Fruit fly (Drosophila melanogaster) whole organism, embryonic: ENCODE results near the gene Rpt6R.

Experiments used
- Antp ChIP-seq: fragments of 200-800 bp; sonication (Bioruptor generic); optimal IDR thresholded peaks from 3 replicates; lab custom pipeline; 2016; ENCODE audit warnings: missing biosample characterization, missing genetic modification characterization
- CG1024 ChIP-seq: fragments of 200-800 bp; sonication (Bioruptor generic); IDR thresholded peaks from 2 replicates; pipeline ENCODE4 v1.3.6; 2022; ENCODE audit warnings: missing biosample characterization, missing genetic modification characterization
- CG10565 ChIP-seq: fragments of 200-800 bp; sonication (Bioruptor generic); optimal IDR thresholded peaks from 3 replicates; lab custom pipeline; 2016; ENCODE audit warnings: missing biosample characterization, mild to moderate bottlenecking, missing genetic modification characterization
- CG11398 ChIP-seq: fragments of 200-800 bp; sonication (Bioruptor generic); optimal IDR thresholded peaks from 2 replicates; lab custom pipeline; 2016; ENCODE audit warnings: missing biosample characterization, missing genetic modification characterization
- CG14860 ChIP-seq: fragments of 200-800 bp; sonication (Bioruptor generic); IDR thresholded peaks from 3 replicates; pipeline ENCODE4 v1.3.6; 2022; ENCODE audit warnings: missing biosample characterization, missing genetic modification characterization; ENCODE audit not compliant: partially characterized antibody
- CG15479 ChIP-seq: fragments of 200-800 bp; sonication (Bioruptor generic); optimal IDR thresholded peaks from 3 replicates; lab custom pipeline; 2019; ENCODE audit warnings: missing biosample characterization, mild to moderate bottlenecking, missing genetic modification characterization, moderate library complexity
- CG18619 ChIP-seq: fragments of 200-800 bp; sonication (Bioruptor generic); optimal IDR thresholded peaks from 3 replicates; lab custom pipeline; 2017; ENCODE audit warnings: missing biosample characterization, mild to moderate bottlenecking, missing genetic modification characterization
- CG2202 ChIP-seq: fragments of 200-800 bp; sonication (Bioruptor generic); optimal IDR thresholded peaks from 2 replicates; lab custom pipeline; 2018; ENCODE audit warnings: missing biosample characterization, mild to moderate bottlenecking, missing genetic modification characterization
- CG2875 ChIP-seq: fragments of 200-800 bp; sonication (Bioruptor generic); optimal IDR thresholded peaks from 2 replicates; lab custom pipeline; 2017; ENCODE audit warnings: missing biosample characterization, mild to moderate bottlenecking, missing genetic modification characterization, missing genetic modification reagents
- CG34376 ChIP-seq: fragments of 200-800 bp; sonication (Bioruptor generic); optimal IDR thresholded peaks from 2 replicates; lab custom pipeline; 2018; ENCODE audit warnings: missing biosample characterization, mild to moderate bottlenecking, missing genetic modification characterization
- CG3838 ChIP-seq: fragments of 200-800 bp; sonication (Bioruptor generic); optimal IDR thresholded peaks from 3 replicates; lab custom pipeline; 2016; ENCODE audit warnings: missing biosample characterization, missing genetic modification characterization
- CG3847 ChIP-seq: fragments of 200-800 bp; sonication (Bioruptor generic); IDR thresholded peaks from 2 replicates; pipeline ENCODE4 v1.3.6; 2022; ENCODE audit warnings: missing biosample characterization, missing genetic modification characterization
- CG42726 ChIP-seq: fragments of 200-800 bp; sonication (Bioruptor generic); IDR thresholded peaks from 2 replicates; pipeline ENCODE4 v1.3.6; 2022; ENCODE audit warnings: missing biosample characterization, missing genetic modification characterization; ENCODE audit not compliant: partially characterized antibody
- CG4707 ChIP-seq: fragments of 200-800 bp; sonication (Bioruptor generic); optimal IDR thresholded peaks from 2 replicates; lab custom pipeline; 2018; ENCODE audit warnings: missing biosample characterization, mild to moderate bottlenecking, missing genetic modification characterization, moderate library complexity
- CG5953 ChIP-seq: fragments of 200-800 bp; sonication (Bioruptor generic); IDR thresholded peaks from 2 replicates; pipeline ENCODE4 v1.3.6; 2022; ENCODE audit warnings: missing biosample characterization, missing genetic modification characterization
- CG7372 ChIP-seq: fragments of 200-800 bp; sonication (Bioruptor generic); IDR thresholded peaks from 2 replicates; pipeline ENCODE4 v1.3.6; 2022; ENCODE audit warnings: missing biosample characterization, missing genetic modification characterization
- CG8478 ChIP-seq: fragments of >200 bp; optimal IDR thresholded peaks from 2 replicates; lab custom pipeline; 2018
- CTCF ChIP-seq: fragments of 200-800 bp; sonication (Bioruptor generic); optimal IDR thresholded peaks from 2 replicates; lab custom pipeline; 2017; ENCODE audit warnings: missing biosample characterization, mild to moderate bottlenecking, missing genetic modification characterization, moderate library complexity
- CkIIα-i1 ChIP-seq: fragments of 200-800 bp; sonication (Bioruptor generic); IDR thresholded peaks from 2 replicates; pipeline ENCODE4 v1.3.6; 2022; ENCODE audit warnings: missing biosample characterization, missing genetic modification characterization
- Dbx ChIP-seq: fragments of 200-800 bp; sonication (Bioruptor generic); IDR thresholded peaks from 3 replicates; pipeline ENCODE4 v1.3.6; 2022; ENCODE audit warnings: missing biosample characterization, missing genetic modification characterization
- Deaf1 ChIP-seq: fragments of 200-800 bp; optimal IDR thresholded peaks from 3 replicates; lab custom pipeline; 2019; ENCODE audit warnings: missing biosample characterization, mild to moderate bottlenecking, missing genetic modification characterization, moderate library complexity
- Dek ChIP-seq: fragments of 200-800 bp; sonication (Bioruptor generic); optimal IDR thresholded peaks from 3 replicates; lab custom pipeline; 2019; ENCODE audit warnings: missing biosample characterization, mild to moderate bottlenecking, missing genetic modification characterization, moderate library complexity
- E2f2 ChIP-seq: fragments of 200-800 bp; sonication (Bioruptor generic); IDR thresholded peaks from 2 replicates; pipeline ENCODE4 v1.3.6; 2022; ENCODE audit warnings: missing biosample characterization, missing genetic modification characterization
- Gug ChIP-seq: fragments of 200-800 bp; sonication (Bioruptor generic); IDR thresholded peaks from 4 replicates; pipeline ENCODE4 v1.3.6; 2022; ENCODE audit warnings: missing biosample characterization, missing genetic modification characterization
- H15 ChIP-seq: fragments of 200-800 bp; sonication (Bioruptor generic); IDR thresholded peaks from 3 replicates; pipeline ENCODE4 v1.3.6; 2022; ENCODE audit warnings: missing biosample characterization, missing genetic modification characterization
- HLH54F ChIP-seq: fragments of 200-800 bp; sonication (Bioruptor generic); optimal IDR thresholded peaks from 3 replicates; lab custom pipeline; 2016; ENCODE audit warnings: missing biosample characterization, missing genetic modification characterization
- Hsf ChIP-seq: fragments of 200-800 bp; sonication (Bioruptor generic); optimal IDR thresholded peaks from 3 replicates; lab custom pipeline; 2016; ENCODE audit warnings: missing biosample characterization, missing genetic modification characterization
- Lim3 ChIP-seq: fragments of 200-800 bp; sonication (Bioruptor generic); IDR thresholded peaks from 2 replicates; pipeline ENCODE4 v1.3.6; 2022; ENCODE audit warnings: missing biosample characterization, missing genetic modification characterization
- Mad ChIP-seq: fragments of 200-800 bp; sonication (Bioruptor generic); optimal IDR thresholded peaks from 2 replicates; lab custom pipeline; 2016; ENCODE audit warnings: missing biosample characterization, missing genetic modification characterization
- Ptx1 ChIP-seq: fragments of 200-800 bp; sonication (Bioruptor generic); IDR thresholded peaks from 2 replicates; pipeline ENCODE4 v1.3.6; 2022; ENCODE audit warnings: missing biosample characterization, missing genetic modification characterization
- Rx ChIP-seq: fragments of 200-800 bp; sonication (Bioruptor generic); IDR thresholded peaks from 2 replicates; pipeline ENCODE4 v1.3.6; 2022; ENCODE audit warnings: missing biosample characterization, missing genetic modification characterization
- Tbp ChIP-seq: fragments of >200 bp; optimal IDR thresholded peaks from 2 replicates; lab custom pipeline; 2018; ENCODE audit warnings: missing biosample characterization, missing genetic modification characterization
- Vsx1 ChIP-seq: fragments of 200-800 bp; sonication (Bioruptor generic); optimal IDR thresholded peaks from 2 replicates; lab custom pipeline; 2017; ENCODE audit warnings: missing biosample characterization, mild to moderate bottlenecking, missing genetic modification characterization, missing genetic modification reagents
- Xrp1 ChIP-seq: fragments of 200-800 bp; sonication (Bioruptor generic); IDR thresholded peaks from 2 replicates; pipeline ENCODE4 v1.3.6; 2022; ENCODE audit warnings: missing biosample characterization, missing genetic modification characterization
- aop ChIP-seq: fragments of 200-800 bp; sonication (Bioruptor generic); IDR thresholded peaks from 2 replicates; pipeline ENCODE4 v1.3.6; 2022; ENCODE audit warnings: missing biosample characterization, missing genetic modification characterization
- bowl ChIP-seq: fragments of 200-800 bp; sonication (Bioruptor generic); IDR thresholded peaks from 2 replicates; pipeline ENCODE4 v1.3.6; 2022; ENCODE audit warnings: missing biosample characterization, missing genetic modification characterization
- br ChIP-seq: fragments of >200 bp; optimal IDR thresholded peaks from 2 replicates; lab custom pipeline; 2017
- corto ChIP-seq: fragments of 200-800 bp; sonication (Bioruptor generic); optimal IDR thresholded peaks from 2 replicates; lab custom pipeline; 2016; ENCODE audit warnings: missing biosample characterization, mild to moderate bottlenecking, missing genetic modification characterization, moderate library complexity
- crp ChIP-seq, 2 experiments: fragments of 200-800 bp; sonication (Bioruptor generic); optimal IDR thresholded peaks; 2 replicates in 1 of 2; 3 replicates in 1 of 2; lab custom pipeline; 2017; ENCODE audit warnings: missing biosample characterization in 2 of 2, missing genetic modification characterization in 2 of 2, mild to moderate bottlenecking in 1 of 2, moderate library complexity in 1 of 2
- dpn ChIP-seq, 2 experiments: fragments of 200-800 bp; sonication (Bioruptor generic); optimal IDR thresholded peaks; 3 replicates each; lab custom pipeline; 2016; ENCODE audit warnings: missing biosample characterization in 2 of 2, missing genetic modification characterization in 2 of 2
- exex ChIP-seq: fragments of 200-800 bp; sonication (Bioruptor generic); optimal IDR thresholded peaks from 4 replicates; lab custom pipeline; 2018; ENCODE audit warnings: missing biosample characterization, mild to moderate bottlenecking, missing genetic modification characterization, moderate library complexity
- fd102C ChIP-seq: fragments of 200-800 bp; sonication (Bioruptor generic); optimal IDR thresholded peaks from 2 replicates; lab custom pipeline; 2018; ENCODE audit warnings: missing biosample characterization, mild to moderate bottlenecking, missing genetic modification characterization, moderate library complexity
- gcm ChIP-seq: fragments of 200-800 bp; sonication (Bioruptor generic); optimal IDR thresholded peaks from 2 replicates; lab custom pipeline; 2019; ENCODE audit warnings: missing biosample characterization, mild to moderate bottlenecking, missing genetic modification characterization, moderate library complexity
- her ChIP-seq: fragments of 200-800 bp; sonication (Bioruptor generic); optimal IDR thresholded peaks from 2 replicates; lab custom pipeline; 2016; ENCODE audit warnings: missing biosample characterization, missing genetic modification characterization
- maf-S ChIP-seq: fragments of 200-800 bp; sonication (Bioruptor generic); optimal IDR thresholded peaks from 2 replicates; lab custom pipeline; 2016; ENCODE audit warnings: missing biosample characterization, missing genetic modification characterization
- mam ChIP-seq: fragments of 200-800 bp; sonication (Bioruptor generic); optimal IDR thresholded peaks from 3 replicates; lab custom pipeline; 2016; ENCODE audit warnings: missing biosample characterization, missing genetic modification characterization
- nmo ChIP-seq: fragments of 200-800 bp; sonication (Bioruptor generic); optimal IDR thresholded peaks from 2 replicates; lab custom pipeline; 2018; ENCODE audit warnings: missing biosample characterization, mild to moderate bottlenecking, missing genetic modification characterization, moderate library complexity
- sima ChIP-seq: fragments of 200-800 bp; sonication (Bioruptor generic); optimal IDR thresholded peaks from 2 replicates; lab custom pipeline; 2016; ENCODE audit warnings: missing biosample characterization, missing genetic modification characterization
- sna ChIP-seq: fragments of 200-800 bp; sonication (Bioruptor generic); IDR thresholded peaks from 2 replicates; pipeline ENCODE4 v1.3.6; 2022; ENCODE audit warnings: missing biosample characterization, missing genetic modification characterization; ENCODE audit not compliant: partially characterized antibody
- so ChIP-seq: fragments of 200-800 bp; sonication (Bioruptor generic); IDR thresholded peaks from 3 replicates; pipeline ENCODE4 v1.3.6; 2022; ENCODE audit warnings: missing biosample characterization, missing genetic modification characterization
- stc ChIP-seq: fragments of 200-800 bp; sonication (Bioruptor generic); IDR thresholded peaks from 2 replicates; pipeline ENCODE4 v1.3.6; 2022; ENCODE audit warnings: missing biosample characterization, missing genetic modification characterization
- tio ChIP-seq: fragments of 200-800 bp; sonication (Bioruptor generic); optimal IDR thresholded peaks from 2 replicates; lab custom pipeline; 2017; ENCODE audit warnings: missing biosample characterization, missing genetic modification characterization, inconsistent platforms
- yki ChIP-seq: fragments of >200 bp; optimal IDR thresholded peaks from 3 replicates; lab custom pipeline; 2018

The Rpt6R gene

DNA sequence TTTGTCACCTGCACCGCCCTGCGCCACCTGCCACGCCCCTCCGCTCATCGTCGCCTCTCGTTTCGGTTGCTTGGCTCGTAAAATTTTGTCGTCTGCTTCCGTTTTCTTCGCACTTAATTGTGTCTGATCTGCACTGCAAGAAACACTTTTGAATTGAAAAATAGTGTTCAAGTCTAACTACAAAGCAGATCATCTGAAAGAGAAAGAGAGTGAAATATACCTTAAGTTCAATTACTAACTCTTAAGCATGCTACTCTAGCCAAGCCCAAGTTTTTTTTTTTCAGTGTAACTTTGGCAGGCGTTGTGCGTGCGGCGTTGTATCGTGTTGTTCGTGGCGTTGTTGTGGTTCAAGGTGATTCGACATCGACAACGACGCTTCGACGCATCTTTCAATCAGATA lies 43.3 kb downstream of the Rpt6R start (continued):
- peak; percentile 94 for TF ChIP-seq nmo (GFP tag; lab: Kevin White, UChicago)
- peak; percentile 93 for TF ChIP-seq Gug (GFP tag; lab: Robert Waterston, UW)
- TF ChIP-seq tio (GFP tag; lab: Kevin White, UChicago), result peak; percentile 87
- TF ChIP-seq Mad, result peak; percentile 88
- TF ChIP-seq mam, result peak; percentile 96
- TF ChIP-seq Dek (tag; lab: Kevin White, UChicago), result peak; percentile 92
- TF ChIP-seq CG1024 (GFP tag; lab: Robert Waterston, UW), result peak; percentile 84
- TF ChIP-seq fd102C (GFP tag; lab: Kevin White, UChicago), result peak; percentile 39
- peak; percentile 90 for TF ChIP-seq HLH54F (GFP tag; lab: Kevin White, UChicago)
- TF ChIP-seq CG2202 (tag; lab: Kevin White, UChicago), result peak; percentile 62
- peak; percentile 93 for TF ChIP-seq maf-S
- peak; percentile 78 for TF ChIP-seq Deaf1
- TF ChIP-seq CG11398, result peak; percentile 89
- TF ChIP-seq CG8478 (lab: Kevin White, UChicago), result no peak
- TF ChIP-seq sima, result peak; percentile 81
- TF ChIP-seq Rx (GFP tag; lab: Robert Waterston, UW), result peak; percentile 85
- TF ChIP-seq CTCF (GFP tag; lab: Kevin White, UChicago), result peak; percentile 43
- TF ChIP-seq CG5953, result peak; percentile 85
- TF ChIP-seq CG7372 (GFP tag; lab: Robert Waterston, UW), result peak; percentile 90
- peak; percentile 97 for TF ChIP-seq Antp
- TF ChIP-seq her (GFP tag; lab: Kevin White, UChicago), result peak; percentile 94
- peak; percentile 69 for TF ChIP-seq E2f2
- no peak for TF ChIP-seq CG14860 (GFP tag; lab: Robert Waterston, UW)
- no peak for TF ChIP-seq br (lab: Kevin White, UChicago)
- no peak for TF ChIP-seq yki (lab: Kevin White, UChicago)
- TF ChIP-seq so (GFP tag; lab: Robert Waterston, UW), result peak; percentile 93
- peak; percentile 81 for TF ChIP-seq gcm (GFP tag; lab: Kevin White, UChicago)
- TF ChIP-seq CG3847 (GFP tag; lab: Robert Waterston, UW), result peak; percentile 94
- peak; percentile 67; the same call in 1 of the 2 replicates for TF ChIP-seq bowl (GFP tag; lab: Robert Waterston, UW)
- TF ChIP-seq CG10565, result peak; percentile 52
- TF ChIP-seq dpn (GFP tag; optimal IDR thresholded peaks at IDR 0.05; lab: Kevin White, UChicago), result peak; percentile 93 to 95
- TF ChIP-seq stc (GFP tag; lab: Robert Waterston, UW), result peak; percentile 87
- TF ChIP-seq Hsf (GFP tag; lab: Kevin White, UChicago), result peak; percentile 93
- TF ChIP-seq exex (tag; lab: Kevin White, UChicago), result peak; percentile 70
- TF ChIP-seq CG2875 (GFP tag; lab: Kevin White, UChicago), result peak; percentile 82
- no peak for TF ChIP-seq sna (GFP tag; lab: Robert Waterston, UW)
- TF ChIP-seq crp (GFP tag; optimal IDR thresholded peaks at IDR 0.05; lab: Kevin White, UChicago), result peak in 1 of 2 experiments; percentile 41
- no peak for TF ChIP-seq Tbp
- peak; percentile 60; the same call in 1 of the 2 replicates for TF ChIP-seq CkIIα-i1
- TF ChIP-seq CG3838 (GFP tag; lab: Kevin White, UChicago), result peak; percentile 81
- TF ChIP-seq corto, result no peak
- no peak for TF ChIP-seq CG42726
- peak; percentile 87 for TF ChIP-seq Xrp1 (GFP tag; lab: Robert Waterston, UW)
- TF ChIP-seq aop (GFP tag; lab: Robert Waterston, UW), result peak; percentile 79
- TF ChIP-seq Dbx (GFP tag; lab: Robert Waterston, UW), result peak; percentile 95
- TF ChIP-seq CG4707 (GFP tag; lab: Kevin White, UChicago), result peak; percentile 71
- TF ChIP-seq Lim3 (GFP tag; lab: Robert Waterston, UW), result peak; percentile 81
- peak; percentile 66 for TF ChIP-seq Vsx1
- peak; percentile 91 for TF ChIP-seq H15
- peak; percentile 92 for TF ChIP-seq CG34376
- no peak for TF ChIP-seq CG15479 (GFP tag; lab: Kevin White, UChicago)
- TF ChIP-seq CG18619 (GFP tag; lab: Kevin White, UChicago), result peak; percentile 91
- peak; percentile 94 for TF ChIP-seq Ptx1 (GFP tag; lab: Robert Waterston, UW)
